Worm (Caenorhabditis elegans) whole organism, L3 larva: ENCODE data around the gene jhdm-1.
A peak's percentile ranks its signal among the peaks of the same experiment; 100 is the strongest.

Experiments
- R02D3.7 ChIP-seq: fragments of 150-350 bp; optimal IDR thresholded peaks from 2 replicates; lab custom pipeline; 2014; ENCODE audit warnings: missing biosample characterization, missing genetic modification characterization
- ZK546.5 ChIP-seq: sonication (generic microtip); optimal IDR thresholded peaks from 2 replicates; lab custom pipeline; 2017; ENCODE audit warnings: missing biosample characterization, missing genetic modification characterization
- ama-1 ChIP-seq: fragments of 150-350 bp; optimal IDR thresholded peaks from 2 replicates; lab custom pipeline; 2018
- ceh-16 ChIP-seq: sonication (generic microtip); optimal IDR thresholded peaks from 2 replicates; lab custom pipeline; 2017; ENCODE audit warnings: missing biosample characterization, missing genetic modification characterization
- ceh-82 ChIP-seq: fragments of 150-350 bp; optimal IDR thresholded peaks from 2 replicates; lab custom pipeline; 2014; ENCODE audit warnings: missing biosample characterization, missing genetic modification characterization
- ceh-9 ChIP-seq: sonication (generic microtip); optimal IDR thresholded peaks from 2 replicates; lab custom pipeline; 2018; ENCODE audit warnings: missing biosample characterization, missing genetic modification characterization
- daf-12 ChIP-seq: fragments of 150-350 bp; optimal IDR thresholded peaks from 2 replicates; lab custom pipeline; 2014; ENCODE audit warnings: missing biosample characterization, missing genetic modification reagents, missing genetic modification characterization
- egl-27 ChIP-seq: sonication (generic microtip); optimal IDR thresholded peaks from 4 replicates; lab custom pipeline; 2017; ENCODE audit warnings: missing biosample characterization, missing genetic modification reagents, missing genetic modification characterization
- egl-5 ChIP-seq: fragments of 150-350 bp; optimal IDR thresholded peaks from 2 replicates; lab custom pipeline; 2017; ENCODE audit warnings: missing biosample characterization, missing genetic modification reagents, missing genetic modification characterization, inconsistent platforms
- elt-1 ChIP-seq: fragments of 150-350 bp; optimal IDR thresholded peaks from 2 replicates; lab custom pipeline; 2014; ENCODE audit warnings: missing biosample characterization, missing genetic modification characterization
- elt-2 ChIP-seq: sonication (generic microtip); optimal IDR thresholded peaks from 2 replicates; lab custom pipeline; 2016; ENCODE audit warnings: missing genetic modification reagents, mild to moderate bottlenecking, missing genetic modification characterization, missing compliant biosample characterization
- elt-3 ChIP-seq, 3 experiments: fragments of 150-350 bp in 1 of 3; sonication (generic microtip) in 2 of 3; optimal IDR thresholded peaks; 2 replicates in 2 of 3; 4 replicates in 1 of 3; lab custom pipeline; 2014 to 2017; ENCODE audit warnings: missing biosample characterization in 3 of 3, missing genetic modification characterization in 3 of 3
- eor-1 ChIP-seq, 2 experiments: fragments of 150-350 bp; optimal IDR thresholded peaks; 2 replicates each; lab custom pipeline; 2014 to 2018; ENCODE audit warnings: missing biosample characterization in 2 of 2, missing genetic modification characterization in 2 of 2
- fos-1 ChIP-seq: fragments of 150-350 bp; optimal IDR thresholded peaks from 2 replicates; lab custom pipeline; 2014; ENCODE audit warnings: missing biosample characterization, missing genetic modification characterization
- lin-15B ChIP-seq: fragments of 150-350 bp; optimal IDR thresholded peaks from 2 replicates; lab custom pipeline; 2014; ENCODE audit warnings: missing biosample characterization, missing genetic modification characterization
- lin-39 ChIP-seq: fragments of 150-350 bp; optimal IDR thresholded peaks from 2 replicates; lab custom pipeline; 2018; ENCODE audit warnings: missing biosample characterization, missing genetic modification reagents, missing genetic modification characterization
- lsy-12 ChIP-seq: sonication (generic microtip); optimal IDR thresholded peaks from 2 replicates; lab custom pipeline; 2016; ENCODE audit warnings: mild to moderate bottlenecking, missing genetic modification characterization, missing compliant biosample characterization
- mdl-1 ChIP-seq: fragments of 150-350 bp; optimal IDR thresholded peaks from 2 replicates; lab custom pipeline; 2014; ENCODE audit warnings: missing biosample characterization, missing genetic modification characterization
- mml-1 ChIP-seq: fragments of 150-350 bp; sonication (generic microtip); optimal IDR thresholded peaks from 3 replicates; lab custom pipeline; 2014; ENCODE audit warnings: missing biosample characterization, missing genetic modification characterization
- nfya-1 ChIP-seq: sonication (generic microtip); optimal IDR thresholded peaks from 2 replicates; lab custom pipeline; 2017; ENCODE audit warnings: missing genetic modification characterization, mild to moderate bottlenecking, missing compliant biosample characterization, antibody characterized with exemption, moderate library complexity; ENCODE audit not compliant: insufficient read depth
- nhr-23 ChIP-seq: fragments of 150-350 bp; optimal IDR thresholded peaks from 2 replicates; lab custom pipeline; 2014; ENCODE audit warnings: missing biosample characterization, missing genetic modification reagents, missing genetic modification characterization
- nhr-237 ChIP-seq: fragments of 150-350 bp; optimal IDR thresholded peaks from 2 replicates; lab custom pipeline; 2014; ENCODE audit warnings: missing biosample characterization, missing genetic modification characterization
- nhr-25 ChIP-seq: sonication (generic microtip); optimal IDR thresholded peaks from 2 replicates; lab custom pipeline; 2017; ENCODE audit warnings: missing biosample characterization, missing genetic modification characterization
- nhr-67 ChIP-seq: fragments of 150-350 bp; optimal IDR thresholded peaks from 2 replicates; lab custom pipeline; 2014; ENCODE audit warnings: missing biosample characterization, missing genetic modification characterization
- nhr-76 ChIP-seq: fragments of 150-350 bp; sonication (generic microtip); optimal IDR thresholded peaks from 5 replicates; lab custom pipeline; 2014; ENCODE audit warnings: missing biosample characterization, missing genetic modification characterization
- nhr-77 ChIP-seq: fragments of 150-350 bp; optimal IDR thresholded peaks from 2 replicates; lab custom pipeline; 2014; ENCODE audit warnings: missing biosample characterization, missing genetic modification characterization
- pha-4 ChIP-seq: fragments of 150-350 bp; optimal IDR thresholded peaks from 2 replicates; lab custom pipeline; 2014; ENCODE audit warnings: missing biosample characterization, missing genetic modification reagents, missing genetic modification characterization
- pqm-1 ChIP-seq: fragments of 150-350 bp; optimal IDR thresholded peaks from 2 replicates; lab custom pipeline; 2017; ENCODE audit warnings: missing biosample characterization, missing genetic modification characterization, inconsistent platforms
- sea-2 ChIP-seq: fragments of 150-350 bp; sonication (generic microtip); optimal IDR thresholded peaks from 4 replicates; lab custom pipeline; 2014; ENCODE audit warnings: missing biosample characterization, missing genetic modification reagents, missing genetic modification characterization
- skn-1 ChIP-seq: fragments of 150-350 bp; optimal IDR thresholded peaks from 2 replicates; lab custom pipeline; 2014; ENCODE audit warnings: missing biosample characterization, missing genetic modification characterization
- snpc-4 ChIP-seq: fragments of 150-350 bp; optimal IDR thresholded peaks from 2 replicates; lab custom pipeline; 2014; ENCODE audit warnings: missing biosample characterization, missing genetic modification characterization
- tbx-2 ChIP-seq: sonication (generic microtip); optimal IDR thresholded peaks from 2 replicates; lab custom pipeline; 2016; ENCODE audit warnings: mild to moderate bottlenecking, missing genetic modification characterization, missing compliant biosample characterization
- unc-39 ChIP-seq: sonication (generic microtip); optimal IDR thresholded peaks from 4 replicates; lab custom pipeline; 2017; ENCODE audit warnings: missing biosample characterization, missing genetic modification characterization
- unc-62 ChIP-seq: fragments of 150-350 bp; sonication (generic microtip); optimal IDR thresholded peaks from 4 replicates; lab custom pipeline; 2014; ENCODE audit warnings: missing biosample characterization, missing genetic modification reagents, missing genetic modification characterization
- zag-1 ChIP-seq: fragments of 150-350 bp; optimal IDR thresholded peaks from 2 replicates; lab custom pipeline; 2014; ENCODE audit warnings: missing biosample characterization, missing genetic modification characterization
- ztf-11 ChIP-seq: fragments of 150-350 bp; optimal IDR thresholded peaks from 2 replicates; lab custom pipeline; 2014; ENCODE audit warnings: missing biosample characterization, missing genetic modification characterization
- ztf-4 ChIP-seq: fragments of 150-350 bp; optimal IDR thresholded peaks from 2 replicates; lab custom pipeline; 2014; ENCODE audit warnings: missing biosample characterization, missing genetic modification characterization

Gene jhdm-1

DNA sequence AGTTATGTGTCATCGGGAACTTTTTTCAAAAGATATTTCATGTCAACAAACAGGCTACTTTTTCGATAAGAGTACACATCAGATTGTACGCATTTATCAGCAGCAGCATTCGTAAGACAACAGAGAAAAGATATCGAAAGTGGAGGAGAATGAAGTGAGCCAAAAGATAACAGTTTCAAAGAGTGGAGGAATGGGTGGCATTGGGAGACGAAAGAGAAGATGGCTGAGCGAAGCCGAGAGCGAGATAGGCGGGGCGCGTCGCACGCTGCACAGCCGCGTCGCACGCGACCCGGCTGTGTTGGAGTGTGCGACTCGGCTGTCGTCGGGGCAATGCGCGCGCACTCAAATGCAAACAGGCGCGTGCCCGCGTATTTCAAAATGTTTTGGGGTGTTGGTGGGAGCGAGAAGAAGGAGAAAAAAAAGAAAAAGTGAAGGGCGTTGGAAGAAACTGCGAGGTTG lies 9.9 kb downstream of the jhdm-1 start (continued):
- TF ChIP-seq ceh-9 (tag; lab: Kevin White, UChicago) = no peak
- TF ChIP-seq skn-1 (tag; lab: Kevin White, UChicago) = no peak
- TF ChIP-seq ZK546.5 (tag; lab: Kevin White, UChicago) = no peak
- peak; percentile 86 for TF ChIP-seq pha-4
- TF ChIP-seq egl-27 (tag; lab: Kevin White, UChicago) = peak; percentile 43
- peak; percentile 99 for TF ChIP-seq elt-2 (tag; lab: Kevin White, UChicago)
- TF ChIP-seq ztf-4 (tag; lab: Kevin White, UChicago) = no peak
- TF ChIP-seq, all 47 proteins: peak for 23

- TF ChIP-seq R02D3.7 (tag; lab: Kevin White, UChicago) (no peak), lin-39 (tag; lab: Kevin White, UChicago) (no peak), pqm-1 (tag; lab: Kevin White, UChicago) (no peak), unc-39 (tag; lab: Kevin White, UChicago) (no peak), mdl-1 (tag; lab: Kevin White, UChicago) (no peak), elt-3 (tag; optimal IDR thresholded peaks at IDR 0.05; lab: Kevin White, UChicago) (no peak), elt-1 (tag; lab: Kevin White, UChicago) (no peak), nhr-67 (tag; lab: Kevin White, UChicago) (no peak), ztf-11 (no peak), nfya-1 (no peak), daf-12 (tag; lab: Kevin White, UChicago) (no peak), tbx-2 (tag; lab: Kevin White, UChicago) (no peak), lsy-12 (tag; lab: Kevin White, UChicago) (no peak)
- TF ChIP-seq, all 47 proteins: peak for 0
Observed at ce11 chrIII:6464913-6465312, 10.6 kb downstream of the jhdm-1 start, which contains the start of gene nduf-2.2. nduf-2.2 (plus strand) TSS chrIII:6465222.

DNA sequence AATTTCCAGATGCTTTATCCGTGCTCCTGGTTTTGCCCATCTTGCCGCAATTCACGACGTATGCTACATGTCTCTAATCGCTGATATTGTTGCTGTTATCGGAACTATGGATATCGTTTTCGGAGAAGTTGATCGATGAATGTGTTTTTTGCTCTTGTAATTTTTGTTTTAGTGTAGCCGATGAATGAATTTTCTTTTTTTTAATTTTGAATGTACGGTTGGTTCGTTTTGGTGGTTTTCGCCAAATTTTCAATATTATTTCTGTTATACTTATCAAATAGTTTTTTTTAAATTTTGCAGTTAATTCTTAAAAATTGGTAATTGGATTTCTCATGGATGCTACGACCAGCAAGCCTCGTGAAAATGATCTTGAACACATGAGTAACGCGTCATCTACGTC lies 12.7 kb downstream of the jhdm-1 start, which contains the start of gene T26A5.2:
TSS of gene T26A5.2 (plus strand) at position 301 of the 400 bp plus-strand sequence.
- TF ChIP-seq sea-2 (GFP tag; lab: Kevin White, UChicago) (no peak), ama-1 (no peak), lin-39 (tag; lab: Kevin White, UChicago) (no peak), eor-1 (tag; optimal IDR thresholded peaks at IDR 0.05; lab: Kevin White, UChicago) (no peak), elt-1 (tag; lab: Kevin White, UChicago) (no peak), nhr-25 (tag; lab: Kevin White, UChicago) (no peak), pha-4 (no peak), nfya-1 (no peak), unc-39 (tag; lab: Kevin White, UChicago) (no peak), mml-1 (tag; lab: Kevin White, UChicago) (no peak), nhr-67 (tag; lab: Kevin White, UChicago) (no peak), nhr-23 (tag; lab: Kevin White, UChicago) (no peak), ceh-82 (tag; lab: Kevin White, UChicago) (no peak), unc-62 (GFP tag; lab: Kevin White, UChicago) (no peak), snpc-4 (tag; lab: Kevin White, UChicago) (no peak), ceh-16 (tag; lab: Kevin White, UChicago) (no peak), elt-3 (tag; optimal IDR thresholded peaks at IDR 0.05; lab: Kevin White, UChicago) (no peak)

DNA sequence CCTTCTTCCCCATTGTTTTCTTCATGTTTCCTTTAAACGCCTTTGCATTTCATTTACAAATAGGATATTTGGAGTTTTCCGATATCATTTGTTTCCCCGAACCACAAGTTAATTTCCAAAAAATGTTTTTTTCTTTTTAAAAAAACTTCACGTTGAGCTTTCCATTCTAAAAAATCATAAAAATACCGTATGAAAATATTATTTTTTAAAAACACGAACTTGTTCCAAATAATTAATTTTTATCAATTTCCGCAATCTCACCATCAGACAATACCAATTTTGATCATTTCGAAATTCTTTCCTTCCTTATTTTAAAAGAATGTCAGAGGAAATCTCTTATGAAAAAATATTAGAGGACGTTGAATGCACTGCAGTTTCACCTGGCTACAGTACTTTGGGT lies 17.2 kb downstream of the jhdm-1 start, which contains the start of gene wht-6:
TSS of gene wht-6 (plus strand) at position 301 of the 400 bp plus-strand sequence.
- TF ChIP-seq tbx-2 (tag; lab: Kevin White, UChicago) (no peak), lin-15B (tag; lab: Kevin White, UChicago) (no peak)
- TF ChIP-seq, all 47 proteins: peak for 0

ce11 chrIII:6476380-6476779 lies 22.1 kb downstream of the jhdm-1 start:
- TF ChIP-seq nhr-67 (tag; lab: Kevin White, UChicago) (no peak), tbx-2 (tag; lab: Kevin White, UChicago) (no peak), ZK546.5 (tag; lab: Kevin White, UChicago) (no peak), mdl-1 (tag; lab: Kevin White, UChicago) (no peak), zag-1 (tag; lab: Kevin White, UChicago) (no peak), nhr-237 (tag; lab: Kevin White, UChicago) (no peak), unc-39 (tag; lab: Kevin White, UChicago) (no peak), ceh-82 (tag; lab: Kevin White, UChicago) (no peak), egl-5 (tag; lab: Kevin White, UChicago) (no peak), nhr-77 (no peak), nhr-76 (tag; lab: Kevin White, UChicago) (no peak), lin-15B (tag; lab: Kevin White, UChicago) (no peak), fos-1 (tag; lab: Kevin White, UChicago) (no peak)
